Worm (Caenorhabditis elegans): ENCODE data around the gene snf-12.

DNA sequence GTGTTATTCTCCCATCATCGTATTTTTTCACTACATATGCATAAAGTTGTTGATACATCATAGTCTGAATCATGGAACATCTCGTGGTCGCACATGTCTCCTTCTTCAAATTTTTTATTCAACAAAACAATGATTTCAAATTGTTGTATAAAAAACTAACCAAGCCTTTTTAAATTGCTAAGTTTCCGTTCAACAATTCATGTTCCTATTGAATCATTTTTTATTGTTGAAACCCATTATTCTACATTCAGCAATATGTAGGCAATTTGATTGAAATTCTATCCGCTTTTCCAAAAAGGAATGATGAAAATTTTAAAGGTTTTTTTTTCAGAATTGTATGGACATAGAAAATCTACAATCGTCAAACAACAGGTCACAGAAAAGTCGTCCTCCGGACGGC lies 53.4 kb downstream of the snf-12 start, which contains the start of gene ajm-1:
- no peak for TF ChIP-seq ama-1 (optimal IDR thresholded peaks at IDR 0.05)
- no peak for TF ChIP-seq nhr-129 (tag; optimal IDR thresholded peaks at IDR 0.05)
- TF ChIP-seq fos-1 (tag; optimal IDR thresholded peaks at IDR 0.05), result no peak
- TF ChIP-seq unc-39 (tag; optimal IDR thresholded peaks at IDR 0.05), result no peak
- TF ChIP-seq ceh-82 (tag; optimal IDR thresholded peaks at IDR 0.05), result no peak
- TF ChIP-seq nhr-11 (tag; optimal IDR thresholded peaks at IDR 0.05), result no peak
- TF ChIP-seq ztf-11 (tag; optimal IDR thresholded peaks at IDR 0.05), result no peak
- TF ChIP-seq zag-1 (tag; optimal IDR thresholded peaks at IDR 0.05), result no peak
- TF ChIP-seq ztf-4 (tag; optimal IDR thresholded peaks at IDR 0.05), result no peak
